Worm (Caenorhabditis elegans) whole organism, midembryonic: ENCODE results near the gene AH6.17.

ENCODE experiments used
- T22C8.4 ChIP-seq: fragments of 200-800 bp; sonication (Bioruptor generic); IDR thresholded peaks from 2 replicates; pipeline ENCODE4 v1.3.6; 2022; ENCODE audit warnings: missing genetic modification characterization, missing compliant biosample characterization
- cog-1 ChIP-seq: sonication (generic microtip); optimal IDR thresholded peaks from 2 replicates; lab custom pipeline; 2016; ENCODE audit warnings: missing genetic modification characterization, missing compliant biosample characterization
- klf-2 ChIP-seq: fragments of 200-800 bp; sonication (Bioruptor generic); conservative IDR thresholded peaks from 2 replicates; pipeline ENCODE4 v1.3.6; 2022; ENCODE audit warnings: missing genetic modification reagents, missing genetic modification characterization, missing compliant biosample characterization
- med-1 ChIP-seq: sonication (generic microtip); optimal IDR thresholded peaks from 2 replicates; lab custom pipeline; 2017; ENCODE audit warnings: missing genetic modification characterization, mild to moderate bottlenecking, missing compliant biosample characterization, antibody characterized with exemption, missing genetic modification reagents; ENCODE audit not compliant: insufficient read depth
- tab-1 ChIP-seq: fragments of 200-800 bp; sonication (Bioruptor generic); IDR thresholded peaks from 2 replicates; pipeline ENCODE4 v1.3.6; 2022; ENCODE audit warnings: missing genetic modification characterization, missing compliant biosample characterization
- ztf-23 ChIP-seq: fragments of 200-800 bp; sonication (Bioruptor generic); IDR thresholded peaks from 2 replicates; pipeline ENCODE4 v1.3.6; 2022; ENCODE audit warnings: missing genetic modification reagents, missing genetic modification characterization, missing compliant biosample characterization

DNA sequence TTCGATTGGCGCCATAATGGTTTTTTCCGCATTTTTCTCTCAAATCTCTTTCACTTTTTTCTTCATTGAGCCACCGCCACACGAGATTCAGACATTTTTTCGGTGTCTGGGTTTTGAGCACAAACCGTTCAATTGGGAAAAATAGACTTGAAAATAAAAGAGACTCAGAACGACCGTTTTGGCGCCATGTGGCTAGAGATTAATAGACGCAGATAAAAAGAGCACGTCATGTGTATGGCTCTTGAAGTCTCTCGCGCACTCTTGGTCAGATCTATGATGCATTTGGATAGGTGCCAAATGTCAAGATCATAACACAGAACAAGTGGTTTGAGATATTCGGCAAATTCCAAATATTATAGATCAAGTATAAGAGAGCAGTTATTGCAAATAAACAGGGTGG lies 41.5 kb upstream of the AH6.17 start:
- no peak for TF ChIP-seq tab-1 (GFP tag; lab: Robert Waterston, UW)
- TF ChIP-seq ztf-23: no peak
- TF ChIP-seq klf-2 (GFP tag; lab: Robert Waterston, UW): no peak
- no peak for TF ChIP-seq med-1 (GFP tag; lab: Kevin White, UChicago)
- TF ChIP-seq T22C8.4: no peak
- no peak for TF ChIP-seq cog-1 (tag; lab: Kevin White, UChicago)
